Worm (Caenorhabditis elegans): ENCODE results near the gene rif-1.1.

rif-1.1 gene

DNA sequence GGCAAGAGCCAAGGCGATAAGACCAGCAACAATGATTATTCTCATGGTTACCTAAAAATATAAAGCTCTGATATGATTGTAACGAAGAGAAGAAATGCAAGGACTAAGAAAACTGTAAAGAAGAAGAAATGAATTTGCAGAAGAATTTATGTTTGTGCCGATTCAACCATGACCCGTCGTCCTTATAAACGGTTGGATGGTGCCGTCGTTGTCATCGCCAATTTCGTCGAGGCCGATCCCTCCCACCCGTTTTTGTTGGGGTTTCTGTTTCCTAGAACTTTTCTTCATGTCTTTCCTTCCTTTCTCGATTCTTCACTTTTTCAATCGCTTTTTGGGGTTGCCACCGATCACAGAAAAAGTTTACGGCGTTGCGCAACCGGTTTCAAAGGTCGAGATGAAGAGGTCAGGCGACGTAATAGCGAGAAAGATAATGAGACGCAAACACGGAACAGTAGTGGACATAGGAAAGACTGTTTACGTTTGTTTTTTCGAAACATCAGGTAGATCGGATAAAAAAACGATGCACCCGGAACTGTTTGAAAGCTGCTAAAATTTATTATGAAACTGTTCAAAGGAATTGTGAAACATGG is 10.9 kb upstream of the rif-1.1 start, which contains the start of gene epic-1 (continued):
- no peak for TF ChIP-seq ceh-8 (GFP tag; optimal IDR thresholded peaks at IDR 0.05)
- peak in 1 of 2 experiments; percentile 35 for TF ChIP-seq lin-35 (GFP tag; optimal IDR thresholded peaks at IDR 0.05)
- no peak for TF ChIP-seq lir-3 (tag; optimal IDR thresholded peaks at IDR 0.05; ENCODE audit: poor library complexity)
- no peak for TF ChIP-seq pax-3 (tag; optimal IDR thresholded peaks at IDR 0.05)
- TF ChIP-seq ztf-11 (tag; optimal IDR thresholded peaks at IDR 0.05) = no peak
- no peak for TF ChIP-seq isw-1 (GFP tag; IDR thresholded peaks at IDR 0.05)
- peak; percentile 57 for TF ChIP-seq snu-23 (GFP tag; optimal IDR thresholded peaks at IDR 0.05)
- no peak for TF ChIP-seq aly-2 (tag; optimal IDR thresholded peaks at IDR 0.05)
- TF ChIP-seq efl-1 (optimal IDR thresholded peaks at IDR 0.05) = no peak
- peak in 1 of 2 experiments; percentile 38 for TF ChIP-seq efl-1 (GFP tag; optimal IDR thresholded peaks at IDR 0.05 in 1 of 2)
- peak in 1 of 2 experiments; percentile 11 for TF ChIP-seq lsy-2 (tag; optimal IDR thresholded peaks at IDR 0.05)
- TF ChIP-seq egl-13 (tag; optimal IDR thresholded peaks at IDR 0.05) = no peak
- no peak for TF ChIP-seq jun-1 (tag; optimal IDR thresholded peaks at IDR 0.05)
- TF ChIP-seq aha-1 (tag; optimal IDR thresholded peaks at IDR 0.05) = no peak
- TF ChIP-seq ces-1 (GFP tag; optimal IDR thresholded peaks at IDR 0.05) = no peak
- TF ChIP-seq lin-13 (GFP tag; optimal IDR thresholded peaks at IDR 0.05) = no peak
- no peak for TF ChIP-seq nhr-28 (tag; optimal IDR thresholded peaks at IDR 0.05)
- TF ChIP-seq nhr-11 (tag; optimal IDR thresholded peaks at IDR 0.05) = no peak
- no peak for TF ChIP-seq elt-2 (tag; optimal IDR thresholded peaks at IDR 0.05)
- TF ChIP-seq nhr-20 (tag; optimal IDR thresholded peaks at IDR 0.05) = peak; percentile 27
- no peak for TF ChIP-seq hpl-2 (GFP tag; optimal IDR thresholded peaks at IDR 0.05)
- TF ChIP-seq nhr-77 (tag; optimal IDR thresholded peaks at IDR 0.05) = no peak
- TF ChIP-seq snpc-4 (tag; optimal IDR thresholded peaks at IDR 0.05) = no peak
- no peak for TF ChIP-seq hlh-4 (tag; optimal IDR thresholded peaks at IDR 0.05)
- TF ChIP-seq fkh-10 (GFP tag; optimal IDR thresholded peaks at IDR 0.05) = no peak
- TF ChIP-seq nhr-71 (tag; optimal IDR thresholded peaks at IDR 0.05) = peak; percentile 22
- TF ChIP-seq elt-3 (tag; optimal IDR thresholded peaks at IDR 0.05) = no peak
- TF ChIP-seq pag-3 (tag; optimal IDR thresholded peaks at IDR 0.05; ENCODE audit: borderline replicate concordance, insufficient read depth) = no peak
- TF ChIP-seq blmp-1 (tag; optimal IDR thresholded peaks at IDR 0.05) = peak; percentile 95
- no peak for TF ChIP-seq nhr-84 (tag; optimal IDR thresholded peaks at IDR 0.05)
- TF ChIP-seq skn-1 (tag; optimal IDR thresholded peaks at IDR 0.05) = no peak

ce11 chrIV:17470096-17470602 is 9.1 kb upstream of the rif-1.1 start, which contains the start of gene F11E6.4:
Gene F11E6.4, minus strand, starts transcription at chrIV:17470354.
- TF ChIP-seq nhr-77 (tag; optimal IDR thresholded peaks at IDR 0.05) = no peak
- no peak for TF ChIP-seq ztf-11 (tag; optimal IDR thresholded peaks at IDR 0.05)
- peak; percentile 17 for TF ChIP-seq aly-2 (tag; optimal IDR thresholded peaks at IDR 0.05)
- no peak for TF ChIP-seq unc-30 (tag; optimal IDR thresholded peaks at IDR 0.05)
- no peak for TF ChIP-seq lir-3 (tag; optimal IDR thresholded peaks at IDR 0.05; ENCODE audit: poor library complexity)
- TF ChIP-seq zip-4 (GFP tag; optimal IDR thresholded peaks at IDR 0.05) = no peak
- TF ChIP-seq ama-1 (optimal IDR thresholded peaks at IDR 0.05) = no peak
- TF ChIP-seq ces-1 (GFP tag; optimal IDR thresholded peaks at IDR 0.05) = no peak
- no peak for TF ChIP-seq sox-4 (tag; optimal IDR thresholded peaks at IDR 0.05)
- no peak for TF ChIP-seq dpl-1 (GFP tag; optimal IDR thresholded peaks at IDR 0.05)
- TF ChIP-seq fkh-10 (GFP tag; optimal IDR thresholded peaks at IDR 0.05) = no peak
- no peak for TF ChIP-seq ceh-90 (tag; optimal IDR thresholded peaks at IDR 0.05)
- no peak for TF ChIP-seq C04F5.9 (tag; optimal IDR thresholded peaks at IDR 0.05)
- TF ChIP-seq nhr-85 (tag) = peak; percentile 62
- no peak for TF ChIP-seq mdl-1 (tag; optimal IDR thresholded peaks at IDR 0.05)
- TF ChIP-seq alr-1 (tag; optimal IDR thresholded peaks at IDR 0.05; ENCODE audit: borderline replicate concordance) = no peak
